Fruit fly (Drosophila melanogaster): ENCODE results near the gene CG4496.

DNA sequence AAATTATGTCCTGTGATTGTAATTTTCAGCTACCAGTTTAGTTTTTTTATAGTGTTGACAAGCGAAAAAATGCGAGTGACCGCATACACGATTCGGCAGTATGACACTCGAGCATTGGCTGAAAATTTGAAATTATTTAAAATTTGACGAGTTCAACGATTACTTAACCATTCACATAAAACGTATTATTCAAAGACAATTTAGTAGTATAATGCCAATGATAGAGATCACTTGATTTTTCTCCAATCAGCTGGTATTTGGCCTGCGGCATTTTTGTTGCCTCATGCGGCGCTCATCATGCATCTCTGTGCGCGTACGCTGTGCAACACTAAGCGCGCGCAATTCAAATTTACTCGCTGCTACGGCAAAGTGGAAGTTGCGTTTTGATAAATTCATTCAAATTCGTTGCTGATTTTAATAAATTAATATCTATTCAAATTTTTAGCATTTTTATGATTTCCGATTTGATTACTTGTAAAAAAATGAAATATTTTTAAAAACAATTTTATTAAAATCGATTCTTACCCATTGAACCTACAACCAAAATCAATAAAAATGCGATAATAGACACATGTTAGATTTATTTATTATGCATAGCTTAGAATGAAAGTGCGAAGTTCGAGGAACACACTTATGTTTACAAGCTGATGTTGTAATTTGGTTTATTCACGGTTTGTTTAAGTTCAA, 4.7 kb upstream of the CG4496 start, which contains the start of gene CG4497:
- TF ChIP-seq CG42726 (GFP tag; IDR thresholded peaks at IDR 0.05; ENCODE audit: partially characterized antibody), result peak; percentile 69; the same call in 1 of the 2 replicates
- peak; percentile 77 for TF ChIP-seq CkIIα-i1 (GFP tag; IDR thresholded peaks at IDR 0.05)

All from whole organism, embryonic.